Worm (Caenorhabditis elegans) whole organism, L4 larva: ENCODE measurements around the gene tnt-3.
A peak's percentile ranks its signal among the peaks of the same experiment; 100 is the strongest.

Experiments
- F26F4.8 ChIP-seq: fragments of 200-800 bp; sonication (Bioruptor generic); conservative IDR thresholded peaks from 2 replicates; pipeline ENCODE4 v1.3.6; 2022; ENCODE audit warnings: missing genetic modification characterization, missing compliant biosample characterization
- F37D6.2 ChIP-seq: sonication (generic microtip); optimal IDR thresholded peaks from 2 replicates; lab custom pipeline; 2016; ENCODE audit warnings: mild to moderate bottlenecking, missing genetic modification characterization, missing compliant biosample characterization
- F44E2.7 ChIP-seq: fragments of 200-800 bp; sonication (Bioruptor generic); IDR thresholded peaks from 2 replicates; pipeline ENCODE4 v2.1.2; 2022; ENCODE audit warnings: missing genetic modification characterization, missing compliant biosample characterization
- F49E8.2 ChIP-seq: sonication (generic microtip); optimal IDR thresholded peaks from 2 replicates; lab custom pipeline; 2016; ENCODE audit warnings: missing compliant biosample characterization, mild to moderate bottlenecking, missing genetic modification characterization, borderline replicate concordance
- T26A8.4 ChIP-seq: fragments of 200-800 bp; sonication (Bioruptor generic); IDR thresholded peaks from 2 replicates; pipeline ENCODE4 v1.3.6; 2022; ENCODE audit warnings: missing genetic modification characterization, missing compliant biosample characterization
- Y105C5A.15 ChIP-seq: fragments of 200-800 bp; sonication (Bioruptor generic); IDR thresholded peaks from 2 replicates; pipeline ENCODE4 v1.3.6; 2022; ENCODE audit warnings: missing genetic modification characterization, missing compliant biosample characterization
- Y48G9A.11 ChIP-seq: fragments of 200-800 bp; sonication (Bioruptor generic); IDR thresholded peaks from 2 replicates; pipeline ENCODE4 v1.3.6; 2022; ENCODE audit warnings: missing genetic modification reagents, missing genetic modification characterization, missing compliant biosample characterization
- Y75B8A.6 ChIP-seq: fragments of 200-800 bp; sonication (Bioruptor generic); IDR thresholded peaks from 2 replicates; pipeline ENCODE4 v1.3.6; 2022; ENCODE audit warnings: missing genetic modification reagents, missing genetic modification characterization, missing compliant biosample characterization
- aha-1 ChIP-seq: fragments of 150-350 bp; peaks from one replicate; lab custom pipeline; 2014; ENCODE audit warnings: missing biosample characterization, missing genetic modification characterization
- ama-1 ChIP-seq: fragments of 150-350 bp; optimal IDR thresholded peaks from 2 replicates; lab custom pipeline; 2014; ENCODE audit warnings: inconsistent platforms, mixed read lengths
- ceh-28 ChIP-seq: fragments of 150-350 bp; optimal IDR thresholded peaks from 2 replicates; lab custom pipeline; 2014; ENCODE audit warnings: missing biosample characterization, missing genetic modification reagents, missing genetic modification characterization
- ceh-32 ChIP-seq: sonication (generic microtip); optimal IDR thresholded peaks from 2 replicates; lab custom pipeline; 2016; ENCODE audit warnings: mild to moderate bottlenecking, missing genetic modification characterization, missing compliant biosample characterization; ENCODE audit not compliant: poor library complexity
- ceh-82 ChIP-seq: sonication (generic microtip); optimal IDR thresholded peaks from 2 replicates; lab custom pipeline; 2017; ENCODE audit warnings: missing biosample characterization, missing genetic modification characterization
- cey-2 ChIP-seq: sonication (generic microtip); optimal IDR thresholded peaks from 3 replicates; lab custom pipeline; 2017; ENCODE audit warnings: missing genetic modification characterization, mild to moderate bottlenecking, missing compliant biosample characterization, antibody characterized with exemption, borderline replicate concordance; ENCODE audit not compliant: insufficient read depth
- dmd-8 ChIP-seq: fragments of 200-800 bp; sonication (Bioruptor generic); IDR thresholded peaks from 2 replicates; pipeline ENCODE4 v1.3.6; 2022; ENCODE audit warnings: missing genetic modification characterization, missing compliant biosample characterization
- dmd-9 ChIP-seq: fragments of 200-800 bp; sonication (Bioruptor generic); IDR thresholded peaks from 2 replicates; pipeline ENCODE4 v1.3.6; 2022; ENCODE audit warnings: missing genetic modification reagents, missing genetic modification characterization, missing compliant biosample characterization
- hif-1 ChIP-seq, 2 experiments: sonication (generic microtip); optimal IDR thresholded peaks; 2 replicates each; lab custom pipeline; 2016 to 2017; ENCODE audit warnings: missing compliant biosample characterization in 2 of 2, missing genetic modification characterization in 2 of 2, missing genetic modification reagents in 2 of 2, missing genotype in 2 of 2, mild to moderate bottlenecking in 1 of 2
- hlh-30 ChIP-seq: sonication (generic microtip); optimal IDR thresholded peaks from 2 replicates; lab custom pipeline; 2017; ENCODE audit warnings: antibody characterized with exemption, mild to moderate bottlenecking, missing genetic modification characterization, missing compliant biosample characterization; ENCODE audit not compliant: insufficient read depth
- hmg-1.1 ChIP-seq: fragments of 200-800 bp; sonication (Bioruptor generic); IDR thresholded peaks from 2 replicates; pipeline ENCODE4 v1.3.6; 2022; ENCODE audit warnings: missing genetic modification reagents, missing genetic modification characterization, missing compliant biosample characterization
- jun-1 ChIP-seq: fragments of 150-350 bp; optimal IDR thresholded peaks from 2 replicates; lab custom pipeline; 2014; ENCODE audit warnings: missing biosample characterization, missing genetic modification reagents, missing genetic modification characterization
- mdl-1 ChIP-seq, 2 experiments: fragments of 150-350 bp in 1 of 2; sonication (generic microtip) in 1 of 2; optimal IDR thresholded peaks; 2 replicates each; lab custom pipeline; 2014 to 2017; ENCODE audit warnings: missing biosample characterization in 2 of 2, missing genetic modification characterization in 2 of 2
- mes-2 ChIP-seq: sonication (generic microtip); optimal IDR thresholded peaks from 2 replicates; lab custom pipeline; 2016; ENCODE audit warnings: missing genotype, mild to moderate bottlenecking, missing genetic modification characterization, missing compliant biosample characterization; ENCODE audit not compliant: poor library complexity, severe bottlenecking
- nhr-10 ChIP-seq: fragments of 150-350 bp; optimal IDR thresholded peaks from 2 replicates; lab custom pipeline; 2014; ENCODE audit warnings: missing biosample characterization, missing genetic modification characterization
- nhr-102 ChIP-seq: sonication (generic microtip); optimal IDR thresholded peaks from 2 replicates; lab custom pipeline; 2016; ENCODE audit warnings: mild to moderate bottlenecking, missing genetic modification characterization, moderate library complexity, missing compliant biosample characterization
- nhr-25 ChIP-seq: sonication (generic microtip); optimal IDR thresholded peaks from 2 replicates; lab custom pipeline; 2017; ENCODE audit warnings: missing genetic modification characterization, mild to moderate bottlenecking, missing compliant biosample characterization, antibody characterized with exemption, moderate library complexity, borderline replicate concordance; ENCODE audit not compliant: insufficient read depth
- nhr-28 ChIP-seq: fragments of 150-350 bp; optimal IDR thresholded peaks from 2 replicates; lab custom pipeline; 2014; ENCODE audit warnings: missing biosample characterization, missing genetic modification characterization
- nhr-48 ChIP-seq: sonication (generic microtip); optimal IDR thresholded peaks from 2 replicates; lab custom pipeline; 2016; ENCODE audit warnings: mild to moderate bottlenecking, missing genetic modification characterization, missing compliant biosample characterization
- nhr-6 ChIP-seq: fragments of 150-350 bp; optimal IDR thresholded peaks from 2 replicates; lab custom pipeline; 2014; ENCODE audit warnings: missing biosample characterization, missing genetic modification characterization
- nhr-77 ChIP-seq: fragments of 150-350 bp; optimal IDR thresholded peaks from 2 replicates; lab custom pipeline; 2014; ENCODE audit warnings: missing biosample characterization, missing genetic modification characterization
- pha-4 ChIP-seq, 2 experiments: fragments of 150-350 bp in 1 of 2; fragments of 200-800 bp in 1 of 2; sonication (Bioruptor generic) in 1 of 2; IDR thresholded peaks in 1 of 2; optimal IDR thresholded peaks in 1 of 2; 2 replicates each; pipeline versions ENCODE4 v1.3.6 to Lab custom; 2014 to 2022; ENCODE audit warnings: missing genetic modification characterization in 2 of 2, missing genetic modification reagents in 2 of 2, missing biosample characterization in 1 of 2, missing compliant biosample characterization in 1 of 2
- saeg-2 ChIP-seq: fragments of 200-800 bp; sonication (Bioruptor generic); IDR thresholded peaks from 2 replicates; pipeline ENCODE4 v1.3.6; 2022; ENCODE audit warnings: missing genetic modification reagents, missing genetic modification characterization, missing compliant biosample characterization
- sdz-12 ChIP-seq: fragments of 200-800 bp; sonication (Bioruptor generic); optimal IDR thresholded peaks from 2 replicates; lab custom pipeline; 2018; ENCODE audit warnings: mild to moderate bottlenecking, missing genetic modification characterization, missing compliant biosample characterization
- snpc-4 ChIP-seq: fragments of 150-350 bp; optimal IDR thresholded peaks from 2 replicates; lab custom pipeline; 2014; ENCODE audit warnings: missing biosample characterization, missing genetic modification characterization
- tra-1 ChIP-seq: fragments of 200-800 bp; sonication (Bioruptor generic); IDR thresholded peaks from 2 replicates; pipeline ENCODE4 v1.3.6; 2022; ENCODE audit warnings: missing genetic modification reagents, missing genetic modification characterization, missing compliant biosample characterization
- unc-130 ChIP-seq: sonication (generic microtip); optimal IDR thresholded peaks from 2 replicates; lab custom pipeline; 2016; ENCODE audit warnings: missing genetic modification reagents, missing genetic modification characterization, missing compliant biosample characterization
- unc-39 ChIP-seq: sonication (generic microtip); optimal IDR thresholded peaks from 2 replicates; lab custom pipeline; 2017; ENCODE audit warnings: missing biosample characterization, missing genetic modification characterization
- unc-62 ChIP-seq, 3 experiments: fragments of 150-350 bp in 1 of 3; sonication (generic microtip); optimal IDR thresholded peaks in 2 of 3; peaks in 1 of 3; 1 replicate in 1 of 3; 2 replicates in 2 of 3; lab custom pipeline; 2014 to 2017; ENCODE audit warnings: missing biosample characterization in 3 of 3, missing genetic modification characterization in 3 of 3, missing genetic modification reagents in 3 of 3, missing genotype in 1 of 3
- zfp-2 ChIP-seq: sonication (generic microtip); optimal IDR thresholded peaks from 2 replicates; lab custom pipeline; 2016; ENCODE audit warnings: mild to moderate bottlenecking, missing genetic modification characterization, missing compliant biosample characterization
- ztf-7 ChIP-seq: fragments of 150-350 bp; optimal IDR thresholded peaks from 2 replicates; lab custom pipeline; 2014; ENCODE audit warnings: missing biosample characterization, missing genetic modification characterization

The tnt-3 gene

ce11 chrX:7962056-7962485, 17.2 kb upstream of the tnt-3 start (continued):
- TF ChIP-seq tra-1 (GFP tag; lab: Robert Waterston, UW) (peak; percentile 78), Y48G9A.11 (GFP tag; lab: Robert Waterston, UW) (no peak), F26F4.8 (GFP tag; lab: Robert Waterston, UW) (no peak), nhr-48 (peak; percentile 92), cey-2 (tag; lab: Kevin White, UChicago) (peak; percentile 5), ceh-32 (tag; lab: Kevin White, UChicago) (no peak), ceh-82 (tag; lab: Kevin White, UChicago) (no peak), saeg-2 (GFP tag; lab: Robert Waterston, UW) (peak; percentile 65; the same call in 1 of the 2 replicates), nhr-77 (tag; lab: Kevin White, UChicago) (peak; percentile 83), nhr-102 (tag; lab: Kevin White, UChicago) (peak; percentile 82), nhr-28 (tag; lab: Kevin White, UChicago) (peak; percentile 94), nhr-10 (peak; percentile 60), Y105C5A.15 (GFP tag; lab: Robert Waterston, UW) (no peak), F44E2.7 (no peak), ceh-28 (no peak), dmd-9 (no peak), nhr-25 (peak; percentile 46), hlh-30 (tag; lab: Kevin White, UChicago) (peak; percentile 84), pha-4 (GFP tag; IDR thresholded peaks at IDR 0.05; lab: Robert Waterston, UW) (peak; percentile 63; the same call in 1 of the 2 replicates), pha-4 (tag; optimal IDR thresholded peaks at IDR 0.05; lab: Kevin White, UChicago) (no peak), nhr-6 (tag; lab: Kevin White, UChicago) (peak; percentile 68), hif-1 (tag; optimal IDR thresholded peaks at IDR 0.05; lab: Kevin White, UChicago) (peak in 1 of 2 experiments; percentile 76), F37D6.2 (no peak)

ce11 chrX:7961623-7962022, 16.7 kb upstream of the tnt-3 start, which contains the start of gene sem-5:
Gene sem-5, minus strand, starts transcription at chrX:7961723.
- TF ChIP-seq F49E8.2 (tag; lab: Kevin White, UChicago) (no peak), jun-1 (tag; lab: Kevin White, UChicago) (no peak)

DNA sequence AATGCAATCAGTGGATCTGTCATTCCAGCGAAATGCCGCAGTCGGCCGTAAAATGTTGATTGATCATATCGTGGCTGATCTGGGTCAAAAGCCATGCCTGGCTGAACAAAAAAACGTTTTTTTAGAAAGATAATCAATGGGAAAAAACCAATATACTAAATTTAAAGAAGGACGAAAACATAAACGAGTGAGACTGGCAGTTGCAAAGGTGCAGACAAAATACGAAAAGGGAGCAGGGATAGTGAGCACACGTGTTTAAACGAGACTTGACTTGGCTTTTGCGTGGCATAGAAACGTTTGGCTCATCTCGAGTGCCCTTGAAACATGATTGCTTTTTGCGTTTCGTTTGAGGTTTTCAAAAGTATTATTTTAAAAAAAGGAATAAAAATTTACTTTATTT, 13.3 kb upstream of the tnt-3 start, which contains the start of gene sfxn-2:
Gene sfxn-2, minus strand, starts transcription at position 101 of the 400 bp plus-strand sequence.
- TF ChIP-seq hlh-30 (tag; lab: Kevin White, UChicago) (peak; percentile 28), mes-2 (tag; lab: Kevin White, UChicago) (no peak)

ce11 chrX:7956449-7956848, 11.6 kb upstream of the tnt-3 start:
- no peak for TF ChIP-seq ztf-7 (tag; lab: Kevin White, UChicago)
- TF ChIP-seq mdl-1 (tag; optimal IDR thresholded peaks at IDR 0.05; lab: Kevin White, UChicago), result no peak
- TF ChIP-seq hmg-1.1 (GFP tag; lab: Robert Waterston, UW), result no peak
- no peak for TF ChIP-seq zfp-2 (tag; lab: Kevin White, UChicago)
- TF ChIP-seq ama-1 (lab: Kevin White, UChicago), result peak; percentile 48
- TF ChIP-seq unc-62 (GFP tag; optimal IDR thresholded peaks at IDR 0.05 in 1 of 2; lab: Kevin White, UChicago), result no peak
- no peak for TF ChIP-seq unc-62 (tag; optimal IDR thresholded peaks at IDR 0.05; lab: Kevin White, UChicago)
- 0 out of 2 replicates have a peak, but pooled peaks have one; percentile 29 for TF ChIP-seq dmd-8 (GFP tag; lab: Robert Waterston, UW)
- TF ChIP-seq snpc-4 (tag; lab: Kevin White, UChicago), result no peak
- peak; percentile 49; the same call in 1 of the 2 replicates for TF ChIP-seq T26A8.4 (GFP tag; lab: Robert Waterston, UW)
- no peak for TF ChIP-seq unc-130
- TF ChIP-seq F26F4.8 (GFP tag; lab: Robert Waterston, UW), result no peak
- peak; percentile 57 for TF ChIP-seq sdz-12 (GFP tag; lab: Kevin White, UChicago)
- 0 out of 2 replicates have a peak, but pooled peaks have one; percentile 22 for TF ChIP-seq F44E2.7
- 0 out of 2 replicates have a peak, but pooled peaks have one; percentile 13 for TF ChIP-seq Y75B8A.6
- peak; percentile 32 for TF ChIP-seq aha-1 (tag; lab: Kevin White, UChicago)
- TF ChIP-seq unc-39 (tag; lab: Kevin White, UChicago), result no peak
